Worm (Caenorhabditis elegans): ENCODE results near the gene taf-13.
A peak's percentile ranks its signal among the peaks of the same experiment; 100 is the strongest.

The taf-13 gene

ce11 chrII:10607238-10607961 is 2.0 kb upstream of the taf-13 start, which contains the start of gene ccm-3 (continued):
- TF ChIP-seq mep-1 (tag; optimal IDR thresholded peaks at IDR 0.05) (no peak), nhr-77 (tag; optimal IDR thresholded peaks at IDR 0.05) (no peak), ceh-8 (GFP tag; optimal IDR thresholded peaks at IDR 0.05) (no peak), unc-130 (tag; optimal IDR thresholded peaks at IDR 0.05) (no peak), snu-23 (GFP tag; optimal IDR thresholded peaks at IDR 0.05) (peak; percentile 11), fkh-10 (GFP tag; optimal IDR thresholded peaks at IDR 0.05) (peak; percentile 3), mef-2 (tag; optimal IDR thresholded peaks at IDR 0.05) (no peak), hlh-4 (tag; optimal IDR thresholded peaks at IDR 0.05) (no peak), pax-3 (tag; optimal IDR thresholded peaks at IDR 0.05) (no peak), jun-1 (tag; optimal IDR thresholded peaks at IDR 0.05) (no peak), mab-9 (GFP tag; IDR thresholded peaks at IDR 0.05) (no peak), nhr-90 (tag; optimal IDR thresholded peaks at IDR 0.05; ENCODE audit: poor library complexity) (no peak), ama-1 (optimal IDR thresholded peaks at IDR 0.05) (no peak), dpl-1 (GFP tag; optimal IDR thresholded peaks at IDR 0.05) (peak; percentile 26 to 62 (median 34)), zip-4 (GFP tag; optimal IDR thresholded peaks at IDR 0.05) (no peak), elt-2 (tag; optimal IDR thresholded peaks at IDR 0.05) (no peak), nhr-47 (tag; optimal IDR thresholded peaks at IDR 0.05) (peak; percentile 30), lin-39 (tag; optimal IDR thresholded peaks at IDR 0.05) (no peak), alr-1 (tag; optimal IDR thresholded peaks at IDR 0.05; ENCODE audit: borderline replicate concordance) (no peak), ces-1 (GFP tag; optimal IDR thresholded peaks at IDR 0.05) (no peak), unc-30 (tag; optimal IDR thresholded peaks at IDR 0.05) (no peak), egl-13 (tag; optimal IDR thresholded peaks at IDR 0.05) (no peak), skn-1 (tag; optimal IDR thresholded peaks at IDR 0.05) (no peak), nhr-12 (tag; optimal IDR thresholded peaks at IDR 0.05) (no peak), Y116A8C.19 (tag; optimal IDR thresholded peaks at IDR 0.05; ENCODE audit: borderline replicate concordance) (no peak), aly-2 (tag; optimal IDR thresholded peaks at IDR 0.05) (no peak), unc-86 (tag; optimal IDR thresholded peaks at IDR 0.05) (peak; percentile 1), vab-15 (tag; optimal IDR thresholded peaks at IDR 0.05) (no peak), efl-1 (optimal IDR thresholded peaks at IDR 0.05) (peak; percentile 43 to 52), efl-1 (GFP tag; optimal IDR thresholded peaks at IDR 0.05 in 1 of 2) (peak in 1 of 2 experiments; percentile 45), tbx-2 (tag; optimal IDR thresholded peaks at IDR 0.05) (no peak), lin-13 (GFP tag; optimal IDR thresholded peaks at IDR 0.05) (peak; percentile 17), nhr-85 (tag) (no peak), rnt-1 (tag; optimal IDR thresholded peaks at IDR 0.05) (peak; percentile 42), nhr-11 (tag; optimal IDR thresholded peaks at IDR 0.05) (no peak), ceh-90 (tag; optimal IDR thresholded peaks at IDR 0.05) (no peak), dsc-1 (tag; optimal IDR thresholded peaks at IDR 0.05) (no peak), nhr-20 (tag; optimal IDR thresholded peaks at IDR 0.05) (no peak), egl-27 (tag; optimal IDR thresholded peaks at IDR 0.05) (no peak), nhr-28 (tag; optimal IDR thresholded peaks at IDR 0.05) (no peak), C34B4.2 (tag; optimal IDR thresholded peaks at IDR 0.05) (no peak), zag-1 (tag; optimal IDR thresholded peaks at IDR 0.05) (no peak), grh-1 (GFP tag; IDR thresholded peaks at IDR 0.05) (no peak), unc-62 (GFP tag; optimal IDR thresholded peaks at IDR 0.05) (no peak), fkh-8 (tag; optimal IDR thresholded peaks at IDR 0.05) (peak; percentile 28), xbp-1 (tag; optimal IDR thresholded peaks at IDR 0.05) (peak; percentile 23), mdl-1 (tag; optimal IDR thresholded peaks at IDR 0.05) (no peak), nhr-76 (tag; optimal IDR thresholded peaks at IDR 0.05) (no peak), tlp-1 (tag; optimal IDR thresholded peaks at IDR 0.05) (no peak), pqm-1 (tag; optimal IDR thresholded peaks at IDR 0.05) (no peak), sox-4 (tag; optimal IDR thresholded peaks at IDR 0.05) (no peak), sptf-1 (tag; optimal IDR thresholded peaks at IDR 0.05) (no peak), nhr-19 (GFP tag; conservative IDR thresholded peaks at IDR 0.05) (0 out of 2 replicates have a peak, but pooled peaks have one; percentile 22), nhr-84 (tag; optimal IDR thresholded peaks at IDR 0.05) (no peak)
